Worm (Caenorhabditis elegans): ENCODE data around the gene T23G7.3.

- TF ChIP-seq tab-1 (GFP tag; IDR thresholded peaks at IDR 0.05): no peak
- no peak for TF ChIP-seq flt-1 (GFP tag; IDR thresholded peaks at IDR 0.05)
- no peak for TF ChIP-seq ztf-23 (GFP tag; IDR thresholded peaks at IDR 0.05)
- TF ChIP-seq klf-2 (GFP tag; conservative IDR thresholded peaks at IDR 0.05): no peak
Observed at ce11 chrII:9163348-9163747, 4.3 kb downstream of the T23G7.3 start.
